Fruit fly (Drosophila melanogaster): ENCODE data around the gene CG13293.

The CG13293 gene

DNA sequence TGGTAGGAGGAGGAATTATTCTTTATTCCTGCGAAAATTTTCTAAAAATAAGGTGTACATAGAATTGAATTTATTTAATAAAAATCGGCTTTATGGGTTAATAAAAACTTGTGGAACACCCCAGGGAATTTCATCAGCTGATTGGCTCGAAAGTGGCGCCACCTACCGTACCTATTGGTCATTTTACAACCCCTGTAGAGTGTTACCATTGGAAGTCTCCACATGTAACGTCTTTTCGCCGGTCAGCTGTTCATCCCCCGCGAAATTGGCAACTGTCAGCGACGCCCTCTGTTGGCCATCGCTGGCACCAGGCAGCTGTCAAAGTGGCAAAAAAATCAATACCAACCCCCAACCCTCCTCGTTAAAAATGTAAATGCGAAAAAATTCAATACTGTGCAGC, at the start of gene CG13293:
TSS of gene CG13293 (plus strand) at position 323 of the 400 bp plus-strand sequence.
- TF ChIP-seq dmrt93B (GFP tag; optimal IDR thresholded peaks at IDR 0.05): no peak
- no peak for TF ChIP-seq Rel (GFP tag; optimal IDR thresholded peaks at IDR 0.05)
- no peak for TF ChIP-seq Rel (tag; optimal IDR thresholded peaks at IDR 0.05)
- no peak for TF ChIP-seq Hr78 (GFP tag; optimal IDR thresholded peaks at IDR 0.05)
- TF ChIP-seq brk (GFP tag; optimal IDR thresholded peaks at IDR 0.05): no peak
- TF ChIP-seq dl (GFP tag; optimal IDR thresholded peaks at IDR 0.05; ENCODE audit: insufficient read depth in 1 of 2, partially characterized antibody in 2 of 2): no peak
- TF ChIP-seq foxo (GFP tag; optimal IDR thresholded peaks at IDR 0.05): no peak
- no peak for TF ChIP-seq Dfd (GFP tag; optimal IDR thresholded peaks at IDR 0.05)

DNA sequence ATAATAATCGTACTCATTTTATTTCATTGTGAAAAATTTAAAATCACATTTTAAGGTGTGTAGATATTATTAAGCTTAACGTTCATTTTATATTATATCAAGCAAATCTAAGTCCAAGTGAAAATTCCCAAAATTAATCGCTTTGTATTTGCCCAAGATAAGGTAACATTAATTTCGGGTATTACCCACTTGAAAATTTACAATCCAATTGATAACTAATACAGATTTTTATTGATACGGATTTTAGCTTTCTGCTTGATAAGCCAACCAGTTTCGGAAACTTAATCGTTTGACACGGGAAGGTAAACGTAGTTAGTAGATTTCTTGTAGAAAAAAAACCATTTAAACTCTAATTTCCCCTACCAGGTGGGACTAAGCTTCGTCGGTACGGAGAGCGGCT, 49.7 kb upstream of the CG13293 start:
- TF ChIP-seq CG32264 (GFP tag; optimal IDR thresholded peaks at IDR 0.05) (no peak), OdsH (GFP tag; optimal IDR thresholded peaks at IDR 0.05) (no peak), rgr (GFP tag; optimal IDR thresholded peaks at IDR 0.05) (no peak), Mio (GFP tag; optimal IDR thresholded peaks at IDR 0.05) (no peak), Sp1 (GFP tag; optimal IDR thresholded peaks at IDR 0.05) (no peak), brk (GFP tag; optimal IDR thresholded peaks at IDR 0.05) (no peak), Rel (GFP tag; optimal IDR thresholded peaks at IDR 0.05) (no peak), Rel (tag; optimal IDR thresholded peaks at IDR 0.05) (peak; percentile 86), h (GFP tag; optimal IDR thresholded peaks at IDR 0.05) (no peak)

DNA sequence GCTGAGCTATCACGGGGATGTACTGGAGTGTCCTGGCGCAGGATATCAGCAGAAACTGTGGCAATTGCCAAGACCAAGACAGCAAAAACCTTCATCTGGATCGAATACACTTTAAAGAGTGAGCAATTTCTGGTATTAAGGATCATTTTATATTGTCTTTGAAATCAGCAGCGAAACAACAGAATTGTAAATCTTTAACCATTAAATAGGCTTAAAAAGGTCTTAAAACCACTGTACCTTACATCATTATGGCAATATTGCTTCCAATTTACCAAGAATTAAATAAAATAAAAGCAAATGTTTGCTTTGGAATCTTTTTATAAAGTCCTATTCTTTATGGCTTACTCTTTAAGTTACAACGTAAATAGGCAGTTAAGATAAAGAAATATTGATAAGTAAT, 48.2 kb upstream of the CG13293 start, which contains the start of gene CG10477:
TSS of gene CG10477 (minus strand) at position 101 of the 400 bp plus-strand sequence.
- TF ChIP-seq pan (optimal IDR thresholded peaks at IDR 0.05) (no peak), fru (GFP tag; optimal IDR thresholded peaks at IDR 0.05) (no peak), HLH106 (tag; optimal IDR thresholded peaks at IDR 0.05) (no peak), sv (GFP tag; optimal IDR thresholded peaks at IDR 0.05) (no peak), jim (GFP tag; optimal IDR thresholded peaks at IDR 0.05) (no peak), br (GFP tag; optimal IDR thresholded peaks at IDR 0.05) (no peak), ey (GFP tag; optimal IDR thresholded peaks at IDR 0.05) (no peak), CrebA (GFP tag; optimal IDR thresholded peaks at IDR 0.05; ENCODE audit: borderline replicate concordance) (no peak)

DNA sequence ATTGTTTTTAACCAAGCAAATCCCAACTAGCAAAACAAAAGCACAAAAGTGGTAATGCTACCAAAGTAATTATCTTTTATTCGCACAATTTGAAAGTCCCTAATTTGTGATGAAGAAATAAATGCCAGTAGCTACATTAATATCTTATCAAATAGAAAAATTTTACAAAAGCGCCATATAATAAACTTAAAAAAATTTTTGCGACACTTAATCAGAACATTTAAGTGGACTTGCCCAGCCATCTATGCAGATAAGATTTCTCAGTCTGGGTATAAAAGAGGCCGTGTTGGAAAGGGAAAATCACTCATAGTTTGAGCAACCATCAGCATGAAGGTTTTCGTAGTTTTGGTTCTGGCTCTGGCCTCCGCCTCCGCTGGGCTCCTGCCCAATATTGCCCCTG, 47.8 kb upstream of the CG13293 start, which contains the start of gene yip7:
TSS of gene yip7 (plus strand) at position 301 of the 400 bp plus-strand sequence.
- TF ChIP-seq Myc (optimal IDR thresholded peaks at IDR 0.05) (no peak), Rel (GFP tag; optimal IDR thresholded peaks at IDR 0.05) (no peak), Rel (tag; optimal IDR thresholded peaks at IDR 0.05) (no peak), ey (GFP tag; optimal IDR thresholded peaks at IDR 0.05) (no peak), jim (GFP tag; optimal IDR thresholded peaks at IDR 0.05) (no peak), fru (GFP tag; optimal IDR thresholded peaks at IDR 0.05) (no peak), dsf (GFP tag; optimal IDR thresholded peaks at IDR 0.05; ENCODE audit: borderline replicate concordance) (no peak), Dfd (GFP tag; optimal IDR thresholded peaks at IDR 0.05) (no peak), h (GFP tag; optimal IDR thresholded peaks at IDR 0.05) (no peak), br (GFP tag; optimal IDR thresholded peaks at IDR 0.05) (no peak), psq (GFP tag; optimal IDR thresholded peaks at IDR 0.05) (no peak)

DNA sequence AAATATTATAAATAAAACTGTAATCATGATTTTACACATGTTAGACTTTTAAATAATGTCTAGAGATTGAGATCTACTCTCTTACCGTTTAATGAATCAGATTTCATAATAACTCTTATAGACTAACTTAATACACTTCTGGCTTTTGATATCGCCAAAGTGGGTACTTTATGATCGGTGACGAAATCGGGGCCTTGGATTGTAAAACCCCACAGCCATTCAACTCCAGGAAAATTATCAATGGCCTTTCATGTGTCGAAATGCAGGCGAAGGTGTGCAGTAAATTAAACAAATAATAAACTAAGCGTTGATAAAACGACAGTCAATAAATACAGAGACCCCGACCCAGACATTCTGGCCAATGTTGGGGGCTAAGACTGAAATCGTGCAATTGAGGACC, 46.5 kb upstream of the CG13293 start:
- TF ChIP-seq Hnf4 (GFP tag; optimal IDR thresholded peaks at IDR 0.05) (no peak), ey (GFP tag; optimal IDR thresholded peaks at IDR 0.05) (no peak), Rel (GFP tag; optimal IDR thresholded peaks at IDR 0.05) (no peak), Rel (tag; optimal IDR thresholded peaks at IDR 0.05) (peak; percentile 33), CG32264 (GFP tag; optimal IDR thresholded peaks at IDR 0.05) (no peak), Dfd (GFP tag; optimal IDR thresholded peaks at IDR 0.05) (no peak)

DNA sequence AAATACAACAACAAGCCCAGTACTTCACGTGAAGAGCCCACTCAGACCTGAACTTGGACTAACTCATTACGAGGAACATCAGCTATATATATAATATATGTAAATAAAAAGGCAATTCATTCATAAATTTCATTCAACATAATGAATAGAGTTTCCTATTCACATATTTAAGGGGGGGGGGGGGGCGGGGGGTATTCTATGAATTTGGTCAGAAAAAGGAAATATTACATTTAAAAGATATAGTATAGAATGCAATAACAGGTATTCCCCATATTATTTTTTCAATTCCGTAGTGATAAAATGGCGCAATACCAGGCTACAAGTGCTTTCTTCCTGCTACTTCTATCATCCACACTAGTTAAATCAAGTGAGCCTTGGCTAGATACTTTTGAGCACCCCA, 45.9 kb upstream of the CG13293 start, which contains the start of gene CG6462:
TSS of gene CG6462 (plus strand) at position 301 of the 400 bp plus-strand sequence.
- TF ChIP-seq jim (GFP tag; optimal IDR thresholded peaks at IDR 0.05) (no peak), Jra (GFP tag; optimal IDR thresholded peaks at IDR 0.05) (no peak)

DNA sequence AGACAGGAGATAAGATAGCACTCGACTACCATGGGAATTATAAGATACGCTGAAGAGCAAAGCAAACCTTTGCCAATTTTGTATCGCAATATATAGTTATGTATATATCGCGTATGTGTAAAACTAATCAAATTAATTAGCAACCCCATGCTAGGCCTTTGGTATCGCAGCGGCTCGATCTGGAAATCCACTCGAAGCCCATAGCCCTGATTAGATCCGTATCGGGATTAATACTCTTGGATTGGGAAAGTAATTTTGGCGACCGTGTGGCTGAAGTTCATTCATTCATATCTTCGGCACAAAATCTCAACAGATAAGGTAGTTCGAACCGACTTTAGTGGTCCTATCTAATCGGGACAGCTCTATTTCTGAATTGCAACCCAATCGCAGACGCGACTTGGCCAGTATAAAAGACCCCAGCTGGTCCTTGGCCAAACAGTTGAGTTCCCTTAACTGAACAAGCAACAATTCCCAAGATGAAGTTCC, 43.9 kb upstream of the CG13293 start, which contains the start of gene Jon65Aiv:
TSS of gene Jon65Aiv (plus strand) at position 436 of the 486 bp plus-strand sequence.
- TF ChIP-seq woc (GFP tag; optimal IDR thresholded peaks at IDR 0.05) (no peak), h (GFP tag; optimal IDR thresholded peaks at IDR 0.05) (peak; percentile 43)

Measured in whole organism, wandering third instar larva.